Worm (Caenorhabditis elegans) whole organism, L2 larva: Measurements from ENCODE around the gene clec-63.

Experiments used
- C34F6.9 ChIP-seq: fragments of 150-350 bp; optimal IDR thresholded peaks from 2 replicates; lab custom pipeline; 2014; ENCODE audit warnings: missing biosample characterization, missing genetic modification characterization
- gmeb-1 ChIP-seq: fragments of 150-350 bp; optimal IDR thresholded peaks from 2 replicates; lab custom pipeline; 2014; ENCODE audit warnings: missing biosample characterization, missing genetic modification characterization
- lin-11 ChIP-seq: fragments of 150-350 bp; sonication (generic microtip); optimal IDR thresholded peaks from 2 replicates; lab custom pipeline; 2014; ENCODE audit warnings: missing biosample characterization, missing genetic modification characterization, inconsistent platforms, mixed read lengths
- lin-13 ChIP-seq: fragments of 150-350 bp; optimal IDR thresholded peaks from 2 replicates; lab custom pipeline; 2014; ENCODE audit warnings: missing biosample characterization, missing genetic modification reagents, missing genetic modification characterization
- nhr-11 ChIP-seq: fragments of 150-350 bp; optimal IDR thresholded peaks from 2 replicates; lab custom pipeline; 2014; ENCODE audit warnings: missing biosample characterization, missing genetic modification characterization
- nhr-12 ChIP-seq: fragments of 150-350 bp; optimal IDR thresholded peaks from 2 replicates; lab custom pipeline; 2014; ENCODE audit warnings: missing biosample characterization, missing genetic modification characterization
- nhr-237 ChIP-seq: fragments of 150-350 bp; optimal IDR thresholded peaks from 2 replicates; lab custom pipeline; 2014; ENCODE audit warnings: missing biosample characterization, missing genetic modification characterization
- nhr-25 ChIP-seq: fragments of 150-350 bp; sonication (generic microtip); optimal IDR thresholded peaks from 3 replicates; lab custom pipeline; 2014; ENCODE audit warnings: missing biosample characterization, missing genetic modification characterization
- nhr-77 ChIP-seq: fragments of 150-350 bp; optimal IDR thresholded peaks from 2 replicates; lab custom pipeline; 2014; ENCODE audit warnings: missing biosample characterization, missing genetic modification characterization
- sma-9 ChIP-seq, 2 experiments: fragments of 150-350 bp in 1 of 2; sonication (generic microtip) in 1 of 2; optimal IDR thresholded peaks; 2 replicates each; lab custom pipeline; 2014 to 2016; ENCODE audit warnings: missing genetic modification characterization in 2 of 2, mild to moderate bottlenecking in 1 of 2, missing biosample characterization in 1 of 2, missing compliant biosample characterization in 1 of 2, missing genetic modification reagents in 1 of 2, moderate library complexity in 1 of 2
- snpc-4 ChIP-seq: fragments of 150-350 bp; optimal IDR thresholded peaks from 2 replicates; lab custom pipeline; 2014; ENCODE audit warnings: missing biosample characterization, missing genetic modification characterization

DNA sequence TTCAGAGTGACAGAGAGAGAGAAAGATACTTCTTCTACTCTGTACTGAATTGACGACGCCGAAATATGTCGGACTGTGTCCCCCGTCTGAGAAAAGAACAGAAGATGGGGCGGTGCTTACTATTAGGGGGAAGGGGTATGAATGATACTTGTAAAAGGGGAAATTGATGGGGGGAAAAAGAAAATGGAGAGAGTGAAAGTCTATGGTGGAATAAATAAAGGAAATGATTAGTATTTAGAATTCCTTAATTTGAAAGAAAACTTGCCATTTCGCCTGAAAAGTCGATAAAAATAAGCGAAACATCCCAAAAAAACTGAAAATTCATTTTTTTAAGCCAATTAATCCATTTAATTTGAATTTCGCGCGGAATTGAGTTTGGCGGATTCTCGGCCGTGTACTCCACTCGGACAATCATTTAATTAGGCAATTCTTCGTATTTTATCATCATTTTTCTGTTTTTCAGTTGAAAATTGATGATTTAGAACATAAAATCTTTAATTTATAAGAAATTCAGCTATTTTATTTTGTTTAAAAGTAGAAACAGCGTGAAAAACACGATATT, 19.2 kb downstream of the clec-63 start, which contains the start of gene F35C5.12:
- no peak for TF ChIP-seq lin-11 (tag; lab: Kevin White, UChicago)
- no peak for TF ChIP-seq nhr-11 (tag; lab: Kevin White, UChicago)
- no peak for TF ChIP-seq lin-13 (GFP tag; lab: Kevin White, UChicago)
- TF ChIP-seq C34F6.9 (tag; lab: Kevin White, UChicago) = peak; percentile 46
- TF ChIP-seq gmeb-1 (tag; lab: Kevin White, UChicago) = peak; percentile 91
- no peak for TF ChIP-seq nhr-237 (tag; lab: Kevin White, UChicago)
- peak; percentile 36 for TF ChIP-seq nhr-25
- TF ChIP-seq nhr-77 = no peak
- peak; percentile 47 for TF ChIP-seq sma-9 (GFP tag; optimal IDR thresholded peaks at IDR 0.05; lab: Kevin White, UChicago)
- TF ChIP-seq sma-9 (tag; optimal IDR thresholded peaks at IDR 0.05; lab: Kevin White, UChicago) = no peak
- TF ChIP-seq snpc-4 (tag; lab: Kevin White, UChicago) = no peak
- TF ChIP-seq nhr-12 = no peak
